Worm (Caenorhabditis elegans) whole organism, L4 larva: Measurements from ENCODE around the gene htrl-1.

Experiments
- F37D6.2 ChIP-seq: sonication (generic microtip); optimal IDR thresholded peaks from 2 replicates; lab custom pipeline; 2016; ENCODE audit warnings: mild to moderate bottlenecking, missing genetic modification characterization, missing compliant biosample characterization
- F49E8.2 ChIP-seq: sonication (generic microtip); optimal IDR thresholded peaks from 2 replicates; lab custom pipeline; 2016; ENCODE audit warnings: missing compliant biosample characterization, mild to moderate bottlenecking, missing genetic modification characterization, borderline replicate concordance
- T26A8.4 ChIP-seq: fragments of 200-800 bp; sonication (Bioruptor generic); IDR thresholded peaks from 2 replicates; pipeline ENCODE4 v1.3.6; 2022; ENCODE audit warnings: missing genetic modification characterization, missing compliant biosample characterization
- Y48G9A.11 ChIP-seq: fragments of 200-800 bp; sonication (Bioruptor generic); IDR thresholded peaks from 2 replicates; pipeline ENCODE4 v1.3.6; 2022; ENCODE audit warnings: missing genetic modification reagents, missing genetic modification characterization, missing compliant biosample characterization
- Y5F2A.4 ChIP-seq: fragments of 200-800 bp; sonication (Bioruptor generic); optimal IDR thresholded peaks from 2 replicates; lab custom pipeline; 2018; ENCODE audit warnings: mild to moderate bottlenecking, missing genetic modification characterization, missing compliant biosample characterization
- Y75B8A.6 ChIP-seq: fragments of 200-800 bp; sonication (Bioruptor generic); IDR thresholded peaks from 2 replicates; pipeline ENCODE4 v1.3.6; 2022; ENCODE audit warnings: missing genetic modification reagents, missing genetic modification characterization, missing compliant biosample characterization
- ama-1 ChIP-seq: fragments of 150-350 bp; optimal IDR thresholded peaks from 2 replicates; lab custom pipeline; 2014; ENCODE audit warnings: inconsistent platforms, mixed read lengths
- arid-1 ChIP-seq: fragments of 200-800 bp; sonication (Bioruptor generic); conservative IDR thresholded peaks from 2 replicates; pipeline ENCODE4 v1.3.6; 2022; ENCODE audit warnings: missing genetic modification reagents, missing genetic modification characterization, missing compliant biosample characterization
- ceh-32 ChIP-seq: sonication (generic microtip); optimal IDR thresholded peaks from 2 replicates; lab custom pipeline; 2016; ENCODE audit warnings: mild to moderate bottlenecking, missing genetic modification characterization, missing compliant biosample characterization; ENCODE audit not compliant: poor library complexity
- ces-1 ChIP-seq: fragments of 150-350 bp; sonication (generic microtip); optimal IDR thresholded peaks from 4 replicates; lab custom pipeline; 2014; ENCODE audit warnings: missing biosample characterization, missing genetic modification reagents, missing genetic modification characterization
- cey-2 ChIP-seq: sonication (generic microtip); optimal IDR thresholded peaks from 3 replicates; lab custom pipeline; 2017; ENCODE audit warnings: missing genetic modification characterization, mild to moderate bottlenecking, missing compliant biosample characterization, antibody characterized with exemption, borderline replicate concordance; ENCODE audit not compliant: insufficient read depth
- daf-16 ChIP-seq, 3 experiments: sonication (generic microtip); optimal IDR thresholded peaks; 2 replicates each; lab custom pipeline; 2016 to 2017; ENCODE audit warnings: missing genetic modification characterization in 3 of 3, missing genetic modification reagents in 3 of 3, mild to moderate bottlenecking in 2 of 3, missing compliant biosample characterization in 2 of 3, missing biosample characterization in 1 of 3, moderate library complexity in 1 of 3
- dmd-9 ChIP-seq: fragments of 200-800 bp; sonication (Bioruptor generic); IDR thresholded peaks from 2 replicates; pipeline ENCODE4 v1.3.6; 2022; ENCODE audit warnings: missing genetic modification reagents, missing genetic modification characterization, missing compliant biosample characterization
- egl-43 ChIP-seq: fragments of 200-800 bp; sonication (Bioruptor generic); IDR thresholded peaks from 2 replicates; pipeline ENCODE4 v1.3.6; 2022; ENCODE audit warnings: missing genetic modification reagents, missing genetic modification characterization, missing compliant biosample characterization
- fkh-10 ChIP-seq: fragments of 150-350 bp; optimal IDR thresholded peaks from 2 replicates; lab custom pipeline; 2014; ENCODE audit warnings: missing biosample characterization, missing genetic modification reagents, missing genetic modification characterization
- fos-1 ChIP-seq: fragments of 150-350 bp; optimal IDR thresholded peaks from 2 replicates; lab custom pipeline; 2014; ENCODE audit warnings: missing biosample characterization, missing genetic modification characterization
- hlh-11 ChIP-seq: fragments of 200-800 bp; sonication (Bioruptor generic); optimal IDR thresholded peaks from 2 replicates; lab custom pipeline; 2018; ENCODE audit warnings: mild to moderate bottlenecking, missing genetic modification characterization, missing compliant biosample characterization
- hlh-30 ChIP-seq: sonication (generic microtip); optimal IDR thresholded peaks from 2 replicates; lab custom pipeline; 2017; ENCODE audit warnings: antibody characterized with exemption, mild to moderate bottlenecking, missing genetic modification characterization, missing compliant biosample characterization; ENCODE audit not compliant: insufficient read depth
- lin-1 ChIP-seq: fragments of 200-800 bp; sonication (Bioruptor generic); IDR thresholded peaks from 2 replicates; pipeline ENCODE4 v1.3.6; 2022; ENCODE audit warnings: missing genetic modification reagents, missing genetic modification characterization, missing compliant biosample characterization
- lin-39 ChIP-seq: fragments of 150-350 bp; optimal IDR thresholded peaks from 2 replicates; lab custom pipeline; 2014; ENCODE audit warnings: missing biosample characterization, missing genetic modification reagents, missing genetic modification characterization
- mdt-29 ChIP-seq: fragments of 200-800 bp; sonication (Bioruptor generic); IDR thresholded peaks from 2 replicates; pipeline ENCODE4 v1.3.6; 2022; ENCODE audit warnings: missing genetic modification reagents, missing genetic modification characterization, missing compliant biosample characterization
- mes-2 ChIP-seq: sonication (generic microtip); optimal IDR thresholded peaks from 2 replicates; lab custom pipeline; 2016; ENCODE audit warnings: missing genotype, mild to moderate bottlenecking, missing genetic modification characterization, missing compliant biosample characterization; ENCODE audit not compliant: poor library complexity, severe bottlenecking
- nhr-10 ChIP-seq: fragments of 150-350 bp; optimal IDR thresholded peaks from 2 replicates; lab custom pipeline; 2014; ENCODE audit warnings: missing biosample characterization, missing genetic modification characterization
- nhr-28 ChIP-seq: fragments of 150-350 bp; optimal IDR thresholded peaks from 2 replicates; lab custom pipeline; 2014; ENCODE audit warnings: missing biosample characterization, missing genetic modification characterization
- nhr-42 ChIP-seq: fragments of 200-800 bp; sonication (Bioruptor generic); IDR thresholded peaks from 2 replicates; pipeline ENCODE4 v1.3.6; 2022; ENCODE audit warnings: missing genetic modification characterization, missing compliant biosample characterization
- nhr-6 ChIP-seq: fragments of 150-350 bp; optimal IDR thresholded peaks from 2 replicates; lab custom pipeline; 2014; ENCODE audit warnings: missing biosample characterization, missing genetic modification characterization
- rbr-2 ChIP-seq: sonication (generic microtip); optimal IDR thresholded peaks from 2 replicates; lab custom pipeline; 2016; ENCODE audit warnings: missing genotype, missing genetic modification characterization, missing compliant biosample characterization
- saeg-2 ChIP-seq: fragments of 200-800 bp; sonication (Bioruptor generic); IDR thresholded peaks from 2 replicates; pipeline ENCODE4 v1.3.6; 2022; ENCODE audit warnings: missing genetic modification reagents, missing genetic modification characterization, missing compliant biosample characterization
- spr-1 ChIP-seq: sonication (generic microtip); optimal IDR thresholded peaks from 2 replicates; lab custom pipeline; 2016; ENCODE audit warnings: mild to moderate bottlenecking, missing genetic modification characterization, missing compliant biosample characterization
- tag-97 ChIP-seq: fragments of 200-800 bp; sonication (Bioruptor generic); IDR thresholded peaks from 2 replicates; pipeline ENCODE4 v1.3.6; 2022; ENCODE audit warnings: missing genetic modification characterization, missing compliant biosample characterization
- unc-62 ChIP-seq, 3 experiments: fragments of 150-350 bp in 1 of 3; sonication (generic microtip); optimal IDR thresholded peaks in 2 of 3; peaks in 1 of 3; 1 replicate in 1 of 3; 2 replicates in 2 of 3; lab custom pipeline; 2014 to 2017; ENCODE audit warnings: missing biosample characterization in 3 of 3, missing genetic modification characterization in 3 of 3, missing genetic modification reagents in 3 of 3, missing genotype in 1 of 3
- zag-1 ChIP-seq: fragments of 150-350 bp; optimal IDR thresholded peaks from 2 replicates; lab custom pipeline; 2014; ENCODE audit warnings: missing biosample characterization, missing genetic modification characterization
- zfp-3 ChIP-seq: fragments of 200-800 bp; sonication (Bioruptor generic); conservative IDR thresholded peaks from 2 replicates; pipeline ENCODE4 v1.3.6; 2022; ENCODE audit warnings: missing genetic modification reagents, missing genetic modification characterization, missing compliant biosample characterization
- zip-2 ChIP-seq: fragments of 150-350 bp; optimal IDR thresholded peaks from 2 replicates; lab custom pipeline; 2014; ENCODE audit warnings: missing biosample characterization, missing genetic modification characterization
- ztf-11 ChIP-seq: fragments of 150-350 bp; optimal IDR thresholded peaks from 2 replicates; lab custom pipeline; 2014; ENCODE audit warnings: missing biosample characterization, missing genetic modification characterization

Gene htrl-1

ce11 chrV:11521448-11521847 lies 25.3 kb upstream of the htrl-1 start, which contains the start of gene pafo-1 (continued):
- peak; percentile 67 for TF ChIP-seq spr-1 (tag; lab: Kevin White, UChicago)
- TF ChIP-seq ces-1 (GFP tag; lab: Kevin White, UChicago) = no peak
- TF ChIP-seq arid-1 (GFP tag; lab: Robert Waterston, UW) = 0 out of 2 replicates have a peak, but pooled peaks have one; percentile 18
- no peak for TF ChIP-seq ztf-11 (tag; lab: Kevin White, UChicago)
- TF ChIP-seq mes-2 (tag; lab: Kevin White, UChicago) = peak; percentile 90
- peak; percentile 85 for TF ChIP-seq hlh-11
- no peak for TF ChIP-seq tag-97 (GFP tag; lab: Robert Waterston, UW)
- peak; percentile 84 for TF ChIP-seq nhr-42 (GFP tag; lab: Robert Waterston, UW)
- TF ChIP-seq Y48G9A.11 (GFP tag; lab: Robert Waterston, UW) = 0 out of 2 replicates have a peak, but pooled peaks have one; percentile 27
- TF ChIP-seq zfp-3 (GFP tag; lab: Robert Waterston, UW) = 0 out of 2 replicates have a peak, but pooled peaks have one; percentile 45
- peak; percentile 32 to 75 for TF ChIP-seq daf-16 (GFP tag; optimal IDR thresholded peaks at IDR 0.05; lab: Kevin White, UChicago)
- no peak for TF ChIP-seq daf-16 (tag; optimal IDR thresholded peaks at IDR 0.05; lab: Kevin White, UChicago)
- no peak for TF ChIP-seq fos-1
- TF ChIP-seq ceh-32 (tag; lab: Kevin White, UChicago) = peak; percentile 37
- TF ChIP-seq mdt-29 (GFP tag; lab: Robert Waterston, UW) = peak; percentile 82
- 0 out of 2 replicates have a peak, but pooled peaks have one; percentile 46 for TF ChIP-seq egl-43 (GFP tag; lab: Robert Waterston, UW)
- TF ChIP-seq cey-2 = no peak
- TF ChIP-seq lin-39 = no peak
- TF ChIP-seq nhr-28 = peak; percentile 79
- peak; percentile 80 for TF ChIP-seq rbr-2 (tag; lab: Kevin White, UChicago)
- peak; percentile 88 for TF ChIP-seq nhr-6 (tag; lab: Kevin White, UChicago)
- peak; percentile 79 for TF ChIP-seq hlh-30 (tag; lab: Kevin White, UChicago)
- TF ChIP-seq F37D6.2 = peak; percentile 73

- TF ChIP-seq lin-1 (GFP tag; lab: Robert Waterston, UW) (no peak), Y75B8A.6 (no peak), nhr-10 (tag; lab: Kevin White, UChicago) (no peak), nhr-6 (tag; lab: Kevin White, UChicago) (no peak), F49E8.2 (no peak), saeg-2 (GFP tag; lab: Robert Waterston, UW) (no peak), fkh-10 (no peak), rbr-2 (tag; lab: Kevin White, UChicago) (no peak), unc-62 (GFP tag; optimal IDR thresholded peaks at IDR 0.05 in 1 of 2; lab: Kevin White, UChicago) (peak in 1 of 2 experiments; percentile 86), unc-62 (tag; optimal IDR thresholded peaks at IDR 0.05; lab: Kevin White, UChicago) (no peak), daf-16 (GFP tag; optimal IDR thresholded peaks at IDR 0.05; lab: Kevin White, UChicago) (no peak), daf-16 (tag; optimal IDR thresholded peaks at IDR 0.05; lab: Kevin White, UChicago) (peak; percentile 29), Y5F2A.4 (GFP tag; lab: Kevin White, UChicago) (no peak), ama-1 (lab: Kevin White, UChicago) (no peak), F37D6.2 (no peak), spr-1 (tag; lab: Kevin White, UChicago) (no peak), zag-1 (tag; lab: Kevin White, UChicago) (no peak)
Observed at ce11 chrV:11520215-11520614, 24.0 kb upstream of the htrl-1 start, which contains the start of the genes C55A6.11 and C55A6.7. C55A6.11 (plus strand) TSS chrV:11520515. C55A6.7 (minus strand) TSS chrV:11520530.

ce11 chrV:11517789-11518188 lies 21.6 kb upstream of the htrl-1 start, which contains the start of gene C55A6.4:
C55A6.4 (minus strand) TSS chrV:11517889.
- TF ChIP-seq T26A8.4 (no peak), dmd-9 (GFP tag; lab: Robert Waterston, UW) (no peak), zip-2 (tag; lab: Kevin White, UChicago) (no peak)
